Worm (Caenorhabditis elegans) whole organism, mixed stage, embryonic: Measurements from ENCODE around the gene rpl-37.

Source experiments
- M03D4.4 ChIP-seq: sonication (generic microtip); optimal IDR thresholded peaks from 2 replicates; lab custom pipeline; 2017; ENCODE audit warnings: mild to moderate bottlenecking, missing genetic modification characterization, missing compliant biosample characterization
- bed-3 ChIP-seq: fragments of 200-800 bp; sonication (Bioruptor generic); optimal IDR thresholded peaks from 3 replicates; lab custom pipeline; 2018; ENCODE audit warnings: mild to moderate bottlenecking, missing genetic modification characterization, moderate library complexity, missing compliant biosample characterization
- blmp-1 ChIP-seq: fragments of 150-350 bp; optimal IDR thresholded peaks from 2 replicates; lab custom pipeline; 2014; ENCODE audit warnings: missing biosample characterization, missing genetic modification characterization
- ceh-39 ChIP-seq: fragments of 150-350 bp; optimal IDR thresholded peaks from 2 replicates; lab custom pipeline; 2014; ENCODE audit warnings: missing biosample characterization, missing genetic modification characterization
- ceh-43 ChIP-seq: fragments of 200-800 bp; sonication (Bioruptor generic); optimal IDR thresholded peaks from 2 replicates; lab custom pipeline; 2018; ENCODE audit warnings: mild to moderate bottlenecking, missing genetic modification characterization, moderate library complexity, missing compliant biosample characterization
- ceh-83 ChIP-seq: fragments of 200-800 bp; sonication (Bioruptor generic); optimal IDR thresholded peaks from 2 replicates; lab custom pipeline; 2018; ENCODE audit warnings: mild to moderate bottlenecking, missing genetic modification characterization, missing compliant biosample characterization
- ces-1 ChIP-seq: fragments of 150-350 bp; optimal IDR thresholded peaks from 2 replicates; lab custom pipeline; 2014; ENCODE audit warnings: missing biosample characterization, missing genetic modification reagents, missing genetic modification characterization
- cnd-1 ChIP-seq: fragments of 200-800 bp; sonication (Bioruptor generic); optimal IDR thresholded peaks from 2 replicates; lab custom pipeline; 2018; ENCODE audit warnings: mild to moderate bottlenecking, missing genetic modification characterization, missing compliant biosample characterization
- drap-1 ChIP-seq: fragments of 200-800 bp; sonication (Bioruptor generic); optimal IDR thresholded peaks from 3 replicates; lab custom pipeline; 2018; ENCODE audit warnings: mild to moderate bottlenecking, missing genetic modification characterization, missing compliant biosample characterization
- elt-1 ChIP-seq: sonication (generic microtip); optimal IDR thresholded peaks from 2 replicates; lab custom pipeline; 2017; ENCODE audit warnings: missing genetic modification characterization, mild to moderate bottlenecking, missing compliant biosample characterization, antibody characterized with exemption, moderate library complexity, borderline replicate concordance; ENCODE audit not compliant: insufficient read depth
- elt-3 ChIP-seq: fragments of 150-350 bp; optimal IDR thresholded peaks from 2 replicates; lab custom pipeline; 2014; ENCODE audit warnings: missing biosample characterization, missing genetic modification characterization
- flh-1 ChIP-seq: fragments of 200-800 bp; sonication (Bioruptor generic); optimal IDR thresholded peaks from 2 replicates; lab custom pipeline; 2018; ENCODE audit warnings: mild to moderate bottlenecking, missing genetic modification characterization, moderate library complexity, missing compliant biosample characterization
- ham-2 ChIP-seq: fragments of 200-800 bp; sonication (Bioruptor generic); optimal IDR thresholded peaks from 2 replicates; lab custom pipeline; 2018; ENCODE audit warnings: mild to moderate bottlenecking, missing genetic modification characterization, missing compliant biosample characterization
- hlh-1 ChIP-seq: fragments of 150-350 bp; optimal IDR thresholded peaks from 2 replicates; lab custom pipeline; 2014; ENCODE audit warnings: missing biosample characterization, missing genetic modification reagents, missing genetic modification characterization
- lin-13 ChIP-seq: fragments of 150-350 bp; optimal IDR thresholded peaks from 2 replicates; lab custom pipeline; 2014; ENCODE audit warnings: missing biosample characterization, missing genetic modification characterization
- lin-32 ChIP-seq: fragments of 200-800 bp; sonication (Bioruptor generic); optimal IDR thresholded peaks from 2 replicates; lab custom pipeline; 2018; ENCODE audit warnings: mild to moderate bottlenecking, missing genetic modification characterization, missing compliant biosample characterization
- lsy-2 ChIP-seq: fragments of 150-350 bp; optimal IDR thresholded peaks from 2 replicates; lab custom pipeline; 2014; ENCODE audit warnings: missing biosample characterization, missing genetic modification characterization
- mab-5 ChIP-seq: fragments of 150-350 bp; optimal IDR thresholded peaks from 2 replicates; lab custom pipeline; 2014; ENCODE audit warnings: missing biosample characterization, missing genetic modification characterization
- mep-1 ChIP-seq: fragments of 150-350 bp; optimal IDR thresholded peaks from 2 replicates; lab custom pipeline; 2017; ENCODE audit warnings: missing biosample characterization, missing genetic modification reagents, missing genetic modification characterization, inconsistent platforms
- mls-2 ChIP-seq: sonication (generic microtip); optimal IDR thresholded peaks from 2 replicates; lab custom pipeline; 2016; ENCODE audit warnings: mild to moderate bottlenecking, missing genetic modification characterization, moderate library complexity, missing compliant biosample characterization
- nhr-12 ChIP-seq: fragments of 150-350 bp; optimal IDR thresholded peaks from 2 replicates; lab custom pipeline; 2014; ENCODE audit warnings: missing biosample characterization, missing genetic modification characterization
- nhr-2 ChIP-seq: fragments of 150-350 bp; optimal IDR thresholded peaks from 2 replicates; lab custom pipeline; 2014; ENCODE audit warnings: missing biosample characterization, missing genetic modification characterization
- nhr-237 ChIP-seq: fragments of 150-350 bp; optimal IDR thresholded peaks from 2 replicates; lab custom pipeline; 2014; ENCODE audit warnings: missing biosample characterization, missing genetic modification characterization
- nhr-28 ChIP-seq: fragments of 150-350 bp; optimal IDR thresholded peaks from 2 replicates; lab custom pipeline; 2014; ENCODE audit warnings: missing biosample characterization, missing genetic modification characterization
- nhr-76 ChIP-seq: sonication (generic microtip); optimal IDR thresholded peaks from 2 replicates; lab custom pipeline; 2017; ENCODE audit warnings: missing biosample characterization, missing genetic modification characterization
- pha-4 ChIP-seq: fragments of 150-350 bp; optimal IDR thresholded peaks from 2 replicates; lab custom pipeline; 2018; ENCODE audit warnings: missing biosample characterization, missing genetic modification reagents, missing genetic modification characterization
- sem-2 ChIP-seq: fragments of 200-800 bp; sonication (Bioruptor generic); optimal IDR thresholded peaks from 2 replicates; lab custom pipeline; 2018; ENCODE audit warnings: mild to moderate bottlenecking, missing genetic modification characterization, missing compliant biosample characterization
- snpc-4 ChIP-seq: fragments of 150-350 bp; optimal IDR thresholded peaks from 2 replicates; lab custom pipeline; 2014; ENCODE audit warnings: missing biosample characterization, missing genetic modification characterization
- sptf-1 ChIP-seq: sonication (generic microtip); optimal IDR thresholded peaks from 2 replicates; lab custom pipeline; 2017; ENCODE audit warnings: mild to moderate bottlenecking, missing genetic modification characterization, moderate library complexity, missing compliant biosample characterization
- tbx-8 ChIP-seq: fragments of 200-800 bp; sonication (Bioruptor generic); optimal IDR thresholded peaks from 2 replicates; lab custom pipeline; 2018; ENCODE audit warnings: mild to moderate bottlenecking, missing genetic modification characterization, moderate library complexity, missing compliant biosample characterization
- unc-120 ChIP-seq: sonication (generic microtip); optimal IDR thresholded peaks from 2 replicates; lab custom pipeline; 2017; ENCODE audit warnings: missing genetic modification characterization, missing compliant biosample characterization; ENCODE audit not compliant: poor library complexity, severe bottlenecking
- unc-39 ChIP-seq: fragments of 150-350 bp; optimal IDR thresholded peaks from 2 replicates; lab custom pipeline; 2014; ENCODE audit warnings: missing biosample characterization, missing genetic modification characterization
- unc-62 ChIP-seq: fragments of 150-350 bp; optimal IDR thresholded peaks from 2 replicates; lab custom pipeline; 2014; ENCODE audit warnings: missing biosample characterization, missing genetic modification reagents, missing genetic modification characterization
- zip-8 ChIP-seq: fragments of 150-350 bp; optimal IDR thresholded peaks from 2 replicates; lab custom pipeline; 2014; ENCODE audit warnings: missing biosample characterization, missing genetic modification characterization
- ztf-11 ChIP-seq: fragments of 150-350 bp; optimal IDR thresholded peaks from 2 replicates; lab custom pipeline; 2014; ENCODE audit warnings: missing biosample characterization, missing genetic modification characterization

rpl-37 gene

DNA sequence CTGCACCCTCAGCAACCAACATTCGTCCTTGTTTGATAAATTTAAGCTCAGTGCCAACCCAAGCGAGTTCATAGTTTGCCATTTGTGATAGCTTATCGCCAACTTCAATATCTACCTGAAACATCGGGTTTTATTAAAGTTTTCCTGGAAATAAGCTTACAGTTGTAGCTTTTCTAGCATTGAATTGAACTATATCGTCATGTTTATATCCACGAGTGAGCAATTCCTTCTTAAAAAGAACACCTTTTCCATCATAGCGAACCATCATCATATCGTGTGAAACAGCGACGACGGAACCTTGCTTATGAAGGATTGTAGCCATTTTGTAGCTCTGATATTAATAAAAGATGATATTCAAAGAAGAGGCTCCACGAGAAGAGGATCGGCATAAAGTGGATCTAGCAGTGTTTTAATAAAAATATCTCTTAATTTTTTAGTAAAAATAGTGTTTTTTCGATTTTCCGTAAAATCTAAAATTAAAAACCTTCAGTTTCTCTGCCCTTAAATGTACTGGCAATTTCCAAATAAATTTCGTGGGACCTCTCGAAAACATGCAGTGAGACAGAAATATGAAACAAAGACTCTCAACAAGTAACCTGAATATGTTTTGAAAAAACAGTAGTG, 26.1 kb upstream of the rpl-37 start, which contains the start of gene M01F1.8:
TSS of gene M01F1.8 (minus strand) at position 335 of the 624 bp plus-strand sequence.
- no peak for TF ChIP-seq nhr-28 (tag; lab: Kevin White, UChicago)
- no peak for TF ChIP-seq lin-32 (GFP tag; lab: Kevin White, UChicago)
- no peak for TF ChIP-seq unc-39
- TF ChIP-seq sptf-1 (tag; lab: Kevin White, UChicago), result no peak
- no peak for TF ChIP-seq zip-8 (tag; lab: Kevin White, UChicago)
- no peak for TF ChIP-seq mls-2 (tag; lab: Kevin White, UChicago)
- TF ChIP-seq nhr-237 (tag; lab: Kevin White, UChicago), result no peak
- TF ChIP-seq unc-120 (tag; lab: Kevin White, UChicago), result no peak
- TF ChIP-seq cnd-1 (tag; lab: Kevin White, UChicago), result no peak
- no peak for TF ChIP-seq elt-1 (tag; lab: Kevin White, UChicago)
- TF ChIP-seq unc-62 (GFP tag; lab: Kevin White, UChicago), result no peak
- TF ChIP-seq ceh-43, result no peak
- no peak for TF ChIP-seq nhr-76
- no peak for TF ChIP-seq ham-2
- no peak for TF ChIP-seq tbx-8
- TF ChIP-seq sem-2 (GFP tag; lab: Kevin White, UChicago), result no peak
- TF ChIP-seq, all 35 proteins: peak for 0

DNA sequence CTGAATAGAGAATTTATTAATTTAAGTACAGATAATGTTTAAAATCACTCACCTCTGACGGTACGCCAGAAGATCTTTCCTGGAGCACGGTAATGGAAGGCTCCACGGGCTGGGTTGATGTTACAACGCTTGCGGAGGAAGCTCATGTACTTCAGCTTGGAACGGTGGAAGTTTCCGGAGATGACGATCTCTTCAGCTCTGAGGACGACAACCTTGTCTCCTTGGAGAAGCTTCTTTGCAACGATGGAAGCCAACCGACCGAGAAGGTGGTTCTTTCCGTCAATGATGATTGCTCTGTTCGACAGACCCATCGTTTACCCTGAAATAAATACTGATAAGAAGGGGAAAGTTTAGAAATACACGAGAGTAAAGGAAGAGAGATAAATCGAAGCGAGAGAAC, 25.2 kb upstream of the rpl-37 start, which contains the start of gene rpl-16:
TSS of gene rpl-16 (minus strand) at position 319 of the 400 bp plus-strand sequence.
- TF ChIP-seq lin-13 (tag; lab: Kevin White, UChicago) (no peak), sptf-1 (tag; lab: Kevin White, UChicago) (no peak)

- no peak for TF ChIP-seq drap-1 (GFP tag; lab: Kevin White, UChicago)
These were observed 24.2 kb upstream of the rpl-37 start for ce11 chrIII:3504239-3504638.

DNA sequence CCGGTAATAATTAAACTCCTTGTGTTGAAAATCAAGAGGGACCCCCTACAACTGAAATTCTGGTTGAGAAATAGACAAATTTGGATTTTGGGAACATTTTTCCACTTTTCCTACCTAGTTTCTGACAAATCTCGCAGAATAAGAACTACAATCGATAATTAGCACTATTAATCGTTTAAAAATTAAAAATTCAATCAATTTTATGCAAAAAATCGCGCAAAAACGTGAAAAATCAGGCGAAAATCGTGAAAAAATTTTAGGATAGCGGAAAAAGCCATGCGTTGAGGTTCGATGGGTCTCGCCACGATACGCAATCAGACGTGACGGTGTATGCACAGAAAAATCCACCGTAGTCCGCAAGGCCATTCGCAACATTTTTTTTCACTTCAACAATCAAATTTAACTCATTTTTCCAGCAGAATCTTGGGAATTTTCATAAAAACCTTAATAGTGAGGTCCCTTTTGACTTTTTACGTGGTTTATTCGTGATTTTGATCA, 23.3 kb upstream of the rpl-37 start, which contains the start of gene lias-1:
TSS of gene lias-1 (minus strand) at position 51 of the 498 bp plus-strand sequence.
- no peak for TF ChIP-seq ceh-83 (GFP tag; lab: Kevin White, UChicago)
- no peak for TF ChIP-seq unc-39
- TF ChIP-seq pha-4 (tag; lab: Kevin White, UChicago), result peak; percentile 87
- no peak for TF ChIP-seq blmp-1 (tag; lab: Kevin White, UChicago)
- peak; percentile 81 for TF ChIP-seq sptf-1 (tag; lab: Kevin White, UChicago)
- TF ChIP-seq unc-120 (tag; lab: Kevin White, UChicago), result peak; percentile 58
- peak; percentile 96 for TF ChIP-seq lsy-2 (tag; lab: Kevin White, UChicago)
- no peak for TF ChIP-seq ceh-39 (tag; lab: Kevin White, UChicago)
- TF ChIP-seq mep-1 (tag; lab: Kevin White, UChicago), result peak; percentile 92
- TF ChIP-seq drap-1 (GFP tag; lab: Kevin White, UChicago), result no peak
- peak; percentile 58 for TF ChIP-seq ham-2
- TF ChIP-seq mab-5, result no peak
- peak; percentile 58 for TF ChIP-seq tbx-8
- peak; percentile 80 for TF ChIP-seq hlh-1 (tag; lab: Kevin White, UChicago)
- no peak for TF ChIP-seq elt-1 (tag; lab: Kevin White, UChicago)
- TF ChIP-seq elt-3, result no peak
- peak; percentile 62 for TF ChIP-seq M03D4.4 (tag; lab: Kevin White, UChicago)
- peak; percentile 31 for TF ChIP-seq ceh-43
- TF ChIP-seq unc-62 (GFP tag; lab: Kevin White, UChicago), result no peak
- no peak for TF ChIP-seq nhr-28 (tag; lab: Kevin White, UChicago)
- no peak for TF ChIP-seq snpc-4 (tag; lab: Kevin White, UChicago)
- TF ChIP-seq sem-2 (GFP tag; lab: Kevin White, UChicago), result no peak
- TF ChIP-seq zip-8 (tag; lab: Kevin White, UChicago), result no peak
- TF ChIP-seq nhr-76, result no peak
- TF ChIP-seq flh-1 (GFP tag; lab: Kevin White, UChicago), result no peak
- TF ChIP-seq lin-13 (tag; lab: Kevin White, UChicago), result peak; percentile 86
- TF ChIP-seq ztf-11 (tag; lab: Kevin White, UChicago), result peak; percentile 15
- TF ChIP-seq cnd-1 (tag; lab: Kevin White, UChicago), result no peak
- no peak for TF ChIP-seq nhr-2 (tag; lab: Kevin White, UChicago)
- TF ChIP-seq bed-3 (GFP tag; lab: Kevin White, UChicago), result no peak
- no peak for TF ChIP-seq nhr-12 (tag; lab: Kevin White, UChicago)
- no peak for TF ChIP-seq lin-32 (GFP tag; lab: Kevin White, UChicago)
- TF ChIP-seq nhr-237 (tag; lab: Kevin White, UChicago), result peak; percentile 64
- TF ChIP-seq ces-1, result peak; percentile 61
- TF ChIP-seq mls-2 (tag; lab: Kevin White, UChicago), result no peak
- TF ChIP-seq, all 35 proteins: peak for 14
